Fruit fly (Drosophila melanogaster) S2 (cell line): ENCODE data around the gene CG7988.

Source experiments
- CG8478 ChIP-seq: fragments of >200 bp; optimal IDR thresholded peaks from 2 replicates; lab custom pipeline; 2018
- CTCF ChIP-seq, 2 experiments: fragments of >200 bp; optimal IDR thresholded peaks; 2 replicates each; lab custom pipeline; 2018

The CG7988 gene

dm6 chr3R:18243718-18244170 lies 23.4 kb downstream of the CG7988 start:
- TF ChIP-seq CG8478 (lab: Kevin White, UChicago) (no peak), CTCF (optimal IDR thresholded peaks at IDR 0.05; lab: Kevin White, UChicago) (no peak)

dm6 chr3R:18244171-18245043 lies 24.1 kb downstream of the CG7988 start:
- peak; percentile 33 for TF ChIP-seq CG8478 (lab: Kevin White, UChicago)
- no peak for TF ChIP-seq CTCF (optimal IDR thresholded peaks at IDR 0.05; lab: Kevin White, UChicago)

DNA sequence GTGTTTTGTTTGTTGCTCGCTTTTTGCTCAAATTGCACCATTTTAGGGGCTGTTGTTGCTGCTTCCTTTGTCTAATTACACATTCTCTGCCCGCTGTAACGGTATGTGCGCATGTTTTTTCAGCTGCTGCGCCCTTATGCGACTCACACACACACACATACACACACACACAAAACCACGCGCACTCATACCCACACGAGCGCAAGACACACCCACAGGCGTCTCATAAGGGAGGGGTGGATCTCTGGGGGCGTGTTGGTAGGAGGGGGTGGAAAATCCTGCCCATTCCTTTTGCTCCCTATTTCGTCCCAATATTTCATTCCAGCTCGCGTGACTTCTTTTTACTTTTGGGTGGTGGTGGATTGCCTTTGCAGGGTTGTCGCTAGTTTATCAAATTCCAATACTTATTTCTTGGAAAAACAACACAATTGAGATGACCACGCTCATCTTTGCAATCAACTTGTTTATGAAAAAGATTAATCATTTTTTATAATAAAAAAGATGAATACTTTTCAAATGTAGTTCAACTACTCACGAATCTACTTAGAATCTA lies 24.8 kb downstream of the CG7988 start:
- no peak for TF ChIP-seq CG8478 (lab: Kevin White, UChicago)
- TF ChIP-seq CTCF (optimal IDR thresholded peaks at IDR 0.05; lab: Kevin White, UChicago), result no peak

DNA sequence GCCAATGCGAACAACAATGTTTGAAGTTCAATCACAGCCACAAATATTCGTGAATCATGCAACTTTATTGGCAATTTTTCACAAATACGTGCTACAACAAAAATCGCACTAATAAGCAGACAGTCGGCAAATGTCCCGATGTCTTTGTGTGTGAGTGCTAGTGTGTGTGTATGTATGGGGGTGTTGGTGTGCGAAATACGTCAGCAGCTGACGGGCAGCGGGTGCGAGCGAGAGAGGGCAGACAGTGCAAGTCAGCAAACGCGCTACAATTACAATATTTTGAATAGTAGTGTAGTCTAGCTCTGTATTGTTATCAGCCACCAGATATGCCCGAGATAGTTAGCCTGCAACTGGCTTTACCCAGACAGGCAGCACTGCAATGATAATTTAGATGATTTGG lies 25.7 kb downstream of the CG7988 start:
- TF ChIP-seq CG8478 (lab: Kevin White, UChicago), result no peak
- no peak for TF ChIP-seq CTCF (optimal IDR thresholded peaks at IDR 0.05; lab: Kevin White, UChicago)

DNA sequence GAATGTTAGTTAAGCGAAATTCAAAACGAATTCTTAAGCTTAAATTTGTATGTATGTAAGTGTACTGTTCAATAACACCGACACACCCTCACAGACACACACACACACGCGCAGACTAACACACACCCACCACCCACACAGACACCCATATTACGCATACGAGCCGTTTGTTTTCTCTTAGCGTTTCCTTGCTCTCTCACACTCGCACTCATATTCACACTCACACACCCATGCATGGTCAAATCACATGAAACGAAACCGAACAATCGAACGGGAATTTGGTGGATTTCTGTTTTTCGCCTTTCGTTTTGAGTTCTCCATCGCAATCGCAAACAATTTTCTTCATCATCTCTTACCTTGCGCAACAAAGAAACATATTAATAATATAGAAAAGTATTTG lies 28.9 kb downstream of the CG7988 start:
- TF ChIP-seq CG8478 (lab: Kevin White, UChicago) (no peak), CTCF (optimal IDR thresholded peaks at IDR 0.05; lab: Kevin White, UChicago) (no peak)

dm6 chr3R:18250815-18251214 lies 30.5 kb downstream of the CG7988 start, which contains the start of gene CG18598:
CG18598 (plus strand) TSS chr3R:18251115.
- no peak for TF ChIP-seq CG8478 (lab: Kevin White, UChicago)
- TF ChIP-seq CTCF (optimal IDR thresholded peaks at IDR 0.05; lab: Kevin White, UChicago), result no peak

DNA sequence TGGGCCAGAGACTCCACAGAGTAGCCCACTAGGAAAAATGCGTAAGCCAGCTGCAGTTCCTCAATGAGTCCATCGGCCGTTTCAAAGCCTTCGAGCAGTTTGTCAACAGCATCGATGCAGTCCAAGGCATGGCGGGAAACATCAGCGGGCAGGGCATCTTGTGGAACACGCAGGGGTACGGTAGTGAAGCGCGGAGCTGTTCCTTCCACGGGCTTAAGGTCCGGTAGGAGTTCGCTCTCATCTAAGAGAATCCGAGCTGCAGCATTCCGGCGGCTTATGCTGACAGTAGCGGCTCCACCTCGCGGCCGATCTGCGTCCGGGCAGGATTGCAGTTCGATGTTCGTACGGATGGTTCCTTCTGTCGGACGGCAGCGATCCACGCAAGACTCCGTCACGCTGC lies 31.6 kb downstream of the CG7988 start:
- TF ChIP-seq CTCF (optimal IDR thresholded peaks at IDR 0.05; lab: Kevin White, UChicago) (no peak), CG8478 (lab: Kevin White, UChicago) (no peak)

DNA sequence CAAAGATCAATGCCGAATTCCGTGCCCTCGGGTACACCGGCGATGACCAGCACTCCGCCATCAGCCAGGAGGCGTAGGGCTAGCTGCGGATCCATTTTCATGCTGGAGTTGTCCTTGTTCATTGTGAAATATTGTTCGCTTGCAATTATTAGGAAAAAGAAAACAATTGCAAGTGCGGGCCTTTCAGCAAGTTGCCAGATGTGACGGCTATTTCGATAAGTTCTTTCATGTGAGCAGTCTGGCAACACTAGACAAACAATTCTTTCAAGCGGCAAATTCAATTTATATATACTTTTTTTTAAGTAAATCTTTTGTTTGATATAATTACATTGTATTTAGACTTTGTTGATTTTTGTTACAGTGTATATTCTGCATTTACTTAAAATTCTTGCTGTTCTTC lies 32.3 kb downstream of the CG7988 start, which contains the start of gene CG12320:
TSS of gene CG12320 (minus strand) at position 157 of the 400 bp plus-strand sequence.
- no peak for TF ChIP-seq CG8478 (lab: Kevin White, UChicago)
- peak in 1 of 2 experiments; percentile 8 for TF ChIP-seq CTCF (optimal IDR thresholded peaks at IDR 0.05; lab: Kevin White, UChicago)

DNA sequence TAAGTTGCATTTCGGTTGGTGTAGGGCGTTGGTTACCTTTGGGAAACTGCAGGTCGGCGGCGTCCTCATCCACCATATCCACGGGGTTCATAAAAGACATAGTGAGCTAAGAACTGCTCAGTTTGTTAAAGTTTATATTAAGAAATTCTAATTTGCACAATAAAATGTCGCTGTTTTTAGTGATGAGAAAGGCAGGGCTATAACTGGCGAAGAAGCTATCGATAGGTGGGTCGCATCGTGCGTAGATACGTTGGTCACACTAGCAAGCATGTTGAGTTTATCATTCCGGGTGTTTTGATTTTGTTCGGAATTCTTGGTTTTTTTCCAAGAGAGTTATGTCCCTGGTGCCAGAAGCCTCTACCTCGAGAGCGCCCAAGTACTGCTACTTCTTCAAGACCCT lies 35.0 kb downstream of the CG7988 start, which contains the start of the genes Ada2a, Polr2D, Tgs1 and moi:
TSS of gene Ada2a (minus strand) at position 207 of the 400 bp plus-strand sequence.
TSS of gene Polr2D (minus strand) at position 207 of the 400 bp plus-strand sequence.
TSS of gene Tgs1 (plus strand) at position 250 of the 400 bp plus-strand sequence.
TSS of gene moi (plus strand) at position 250 of the 400 bp plus-strand sequence.
- TF ChIP-seq CTCF (optimal IDR thresholded peaks at IDR 0.05; lab: Kevin White, UChicago), result peak; percentile 1 to 28
- TF ChIP-seq CG8478 (lab: Kevin White, UChicago), result no peak

dm6 chr3R:18260016-18260415 lies 39.7 kb downstream of the CG7988 start:
- TF ChIP-seq CTCF (optimal IDR thresholded peaks at IDR 0.05; lab: Kevin White, UChicago) (no peak), CG8478 (lab: Kevin White, UChicago) (no peak)

DNA sequence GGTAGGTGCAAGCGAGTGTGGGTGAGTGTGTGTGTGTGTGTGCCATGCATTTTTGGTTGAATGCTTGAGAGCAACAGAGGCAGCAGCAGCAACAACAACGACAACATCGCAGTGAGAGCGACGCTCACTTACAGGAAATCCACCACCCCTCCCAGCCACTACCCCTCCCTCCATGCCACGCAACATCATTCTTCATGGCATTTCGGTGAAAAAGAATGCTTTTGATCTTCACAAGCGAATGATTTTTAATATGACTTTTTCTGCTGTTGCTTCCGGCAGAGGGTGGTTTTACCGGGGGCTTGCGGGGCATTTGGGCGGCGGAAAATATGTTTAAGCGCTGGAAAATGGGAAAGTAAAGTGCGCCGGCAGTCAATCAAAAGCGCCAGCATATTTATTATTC lies 41.3 kb downstream of the CG7988 start:
- no peak for TF ChIP-seq CTCF (optimal IDR thresholded peaks at IDR 0.05; lab: Kevin White, UChicago)
- TF ChIP-seq CG8478 (lab: Kevin White, UChicago), result no peak

dm6 chr3R:18265275-18265674 lies 44.9 kb downstream of the CG7988 start:
- no peak for TF ChIP-seq CTCF (optimal IDR thresholded peaks at IDR 0.05; lab: Kevin White, UChicago)

DNA sequence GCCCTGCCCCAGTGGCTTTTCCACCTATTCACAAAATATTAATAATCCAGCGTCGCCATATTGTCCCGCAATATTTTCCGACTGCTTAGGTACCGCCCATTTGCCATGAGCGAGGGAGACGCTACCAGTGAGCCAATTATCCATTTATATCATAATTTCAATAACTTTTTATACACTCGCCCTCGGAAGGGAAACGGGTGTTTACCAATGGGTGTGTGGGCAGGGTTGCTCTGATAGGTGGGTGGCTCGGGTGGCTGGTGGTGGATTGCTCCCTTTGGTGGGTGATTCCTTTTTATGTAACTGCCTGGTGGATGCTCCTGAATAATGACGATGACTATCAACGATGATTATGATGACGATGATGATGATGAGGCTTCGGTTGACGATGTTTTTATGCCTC lies 46.3 kb downstream of the CG7988 start:
- TF ChIP-seq CG8478 (lab: Kevin White, UChicago), result no peak
- TF ChIP-seq CTCF (optimal IDR thresholded peaks at IDR 0.05; lab: Kevin White, UChicago), result no peak

DNA sequence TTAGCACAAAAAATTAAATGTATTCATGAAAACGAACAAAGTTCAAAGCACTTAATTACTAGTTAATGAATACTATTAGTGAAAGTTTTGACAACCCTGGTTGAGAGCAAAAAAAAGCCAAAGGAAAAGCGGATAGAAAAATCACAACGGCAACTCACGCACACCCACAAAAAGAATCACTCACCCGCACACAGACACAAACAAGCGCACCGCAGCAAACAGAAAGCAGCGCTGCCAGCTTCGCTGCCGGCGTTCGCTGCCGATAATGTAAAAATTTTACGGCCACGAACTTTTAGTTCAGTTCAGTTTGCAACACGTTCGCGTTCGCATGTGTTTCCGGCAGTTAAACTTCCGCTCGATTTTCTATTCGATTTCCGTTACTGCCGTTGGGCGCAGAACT lies 47.2 kb downstream of the CG7988 start, which contains the start of gene CG18599:
TSS of gene CG18599 (plus strand) at position 301 of the 400 bp plus-strand sequence.
- TF ChIP-seq CTCF (optimal IDR thresholded peaks at IDR 0.05; lab: Kevin White, UChicago) (no peak), CG8478 (lab: Kevin White, UChicago) (no peak)
